Worm (Caenorhabditis elegans): Measurements from ENCODE around the gene unc-4.

DNA sequence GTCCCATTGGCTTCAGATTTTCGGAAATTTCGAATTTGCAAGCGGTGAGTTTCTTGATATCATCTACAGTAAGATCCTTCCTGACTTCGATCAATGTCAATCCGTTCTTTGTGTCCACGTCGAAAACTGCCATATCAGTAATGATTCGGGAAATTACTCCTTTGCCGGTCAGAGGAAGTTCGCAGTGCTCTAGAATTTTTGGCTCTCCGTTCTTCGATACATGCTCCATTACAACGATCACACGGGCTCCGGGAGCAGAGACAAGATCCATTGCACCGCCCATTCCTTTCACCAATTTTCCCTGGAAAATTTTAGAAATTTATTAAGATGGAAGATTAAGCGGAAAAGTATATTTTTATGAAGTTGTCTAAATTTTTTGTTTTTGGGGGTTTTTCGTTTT lies 34.4 kb upstream of the unc-4 start:
- TF ChIP-seq ets-7 (tag; optimal IDR thresholded peaks at IDR 0.05) (no peak), ama-1 (optimal IDR thresholded peaks at IDR 0.05) (no peak), hmbx-1 (tag; optimal IDR thresholded peaks at IDR 0.05) (no peak), B0310.2 (tag; optimal IDR thresholded peaks at IDR 0.05) (no peak), tra-4 (tag; optimal IDR thresholded peaks at IDR 0.05) (no peak), tbx-37 (GFP tag; conservative IDR thresholded peaks at IDR 0.05) (no peak), hnd-1 (tag; optimal IDR thresholded peaks at IDR 0.05) (no peak), hmg-4 (GFP tag; optimal IDR thresholded peaks at IDR 0.05) (no peak), flt-1 (GFP tag; IDR thresholded peaks at IDR 0.05) (no peak)

Data from whole organism, early embryonic.